Fruit fly (Drosophila melanogaster) whole organism, embryonic: ENCODE data around the gene RpL34b.

Experiments
- Antp ChIP-seq: fragments of 200-800 bp; sonication (Bioruptor generic); optimal IDR thresholded peaks from 3 replicates; lab custom pipeline; 2016; ENCODE audit warnings: missing biosample characterization, missing genetic modification characterization
- Atf-2 ChIP-seq: fragments of 200-800 bp; sonication (Bioruptor generic); optimal IDR thresholded peaks from 2 replicates; lab custom pipeline; 2016; ENCODE audit warnings: missing biosample characterization, missing genetic modification characterization
- B-H2 ChIP-seq: fragments of 200-800 bp; sonication (Bioruptor generic); optimal IDR thresholded peaks from 2 replicates; lab custom pipeline; 2018; ENCODE audit warnings: missing biosample characterization, mild to moderate bottlenecking, missing genetic modification characterization
- Bteb2 ChIP-seq: fragments of 200-800 bp; sonication (Bioruptor generic); optimal IDR thresholded peaks from 2 replicates; lab custom pipeline; 2016; ENCODE audit warnings: missing biosample characterization, missing genetic modification characterization
- CG13624 ChIP-seq: fragments of 200-800 bp; sonication (Bioruptor generic); optimal IDR thresholded peaks from 2 replicates; lab custom pipeline; 2016; ENCODE audit warnings: missing biosample characterization, missing genetic modification characterization
- CG14860 ChIP-seq: fragments of 200-800 bp; sonication (Bioruptor generic); IDR thresholded peaks from 3 replicates; pipeline ENCODE4 v1.3.6; 2022; ENCODE audit warnings: missing biosample characterization, missing genetic modification characterization; ENCODE audit not compliant: partially characterized antibody
- CG1832 ChIP-seq: fragments of 200-800 bp; sonication (Bioruptor generic); optimal IDR thresholded peaks from 2 replicates; lab custom pipeline; 2017; ENCODE audit warnings: missing biosample characterization, mild to moderate bottlenecking, missing genetic modification characterization, inconsistent platforms
- CG30020 ChIP-seq: fragments of 200-800 bp; optimal IDR thresholded peaks from 2 replicates; lab custom pipeline; 2019; ENCODE audit warnings: missing biosample characterization, mild to moderate bottlenecking, missing genetic modification characterization, moderate library complexity
- CG32772 ChIP-seq: fragments of 200-800 bp; sonication (Bioruptor generic); IDR thresholded peaks from 2 replicates; pipeline ENCODE4 v1.3.6; 2022; ENCODE audit warnings: missing biosample characterization, missing genetic modification characterization
- CG34376 ChIP-seq: fragments of 200-800 bp; sonication (Bioruptor generic); optimal IDR thresholded peaks from 2 replicates; lab custom pipeline; 2018; ENCODE audit warnings: missing biosample characterization, mild to moderate bottlenecking, missing genetic modification characterization
- CG3726 ChIP-seq: fragments of 200-800 bp; sonication (Bioruptor generic); IDR thresholded peaks from 3 replicates; pipeline ENCODE4, ENCODE4 v1.3.6; 2022; ENCODE audit warnings: missing biosample characterization, missing genetic modification characterization
- CG4282 ChIP-seq: fragments of 200-800 bp; sonication (Bioruptor generic); optimal IDR thresholded peaks from 2 replicates; lab custom pipeline; 2016; ENCODE audit warnings: missing biosample characterization, missing genetic modification characterization
- CG4707 ChIP-seq: fragments of 200-800 bp; sonication (Bioruptor generic); optimal IDR thresholded peaks from 2 replicates; lab custom pipeline; 2018; ENCODE audit warnings: missing biosample characterization, mild to moderate bottlenecking, missing genetic modification characterization, moderate library complexity
- CG6689 ChIP-seq: fragments of 200-800 bp; sonication (Bioruptor generic); IDR thresholded peaks from 2 replicates; pipeline ENCODE4 v1.3.6; 2022; ENCODE audit warnings: missing biosample characterization, missing genetic modification characterization
- CG6765 ChIP-seq: fragments of 200-800 bp; sonication (Bioruptor generic); optimal IDR thresholded peaks from 3 replicates; lab custom pipeline; 2017; ENCODE audit warnings: missing biosample characterization, mild to moderate bottlenecking, missing genetic modification characterization
- CG9215 ChIP-seq: fragments of 200-800 bp; sonication (Bioruptor generic); IDR thresholded peaks from 2 replicates; pipeline ENCODE4 v1.3.6; 2022; ENCODE audit warnings: missing biosample characterization, missing genetic modification characterization
- Dll ChIP-seq: fragments of 200-800 bp; sonication (Bioruptor generic); IDR thresholded peaks from 4 replicates; pipeline ENCODE4 v1.3.6; 2022; ENCODE audit warnings: missing biosample characterization, missing genetic modification characterization; ENCODE audit not compliant: partially characterized antibody
- Elba2 ChIP-seq: fragments of 200-800 bp; sonication (Bioruptor generic); optimal IDR thresholded peaks from 3 replicates; lab custom pipeline; 2016; ENCODE audit warnings: missing biosample characterization, missing genetic modification characterization
- Gug ChIP-seq: fragments of 200-800 bp; sonication (Bioruptor generic); IDR thresholded peaks from 4 replicates; pipeline ENCODE4 v1.3.6; 2022; ENCODE audit warnings: missing biosample characterization, missing genetic modification characterization
- H2.0 ChIP-seq: fragments of 200-800 bp; sonication (Bioruptor generic); IDR thresholded peaks from 2 replicates; pipeline ENCODE4 v1.3.6; 2022; ENCODE audit warnings: missing biosample characterization, missing genetic modification characterization
- HLH4C ChIP-seq: fragments of 200-800 bp; sonication (Bioruptor generic); IDR thresholded peaks from 3 replicates; pipeline ENCODE4 v1.3.6; 2022; ENCODE audit warnings: missing biosample characterization, missing genetic modification characterization; ENCODE audit not compliant: partially characterized antibody
- HLH54F ChIP-seq: fragments of 200-800 bp; sonication (Bioruptor generic); optimal IDR thresholded peaks from 3 replicates; lab custom pipeline; 2016; ENCODE audit warnings: missing biosample characterization, missing genetic modification characterization
- Hey ChIP-seq: fragments of 200-800 bp; sonication (Bioruptor generic); optimal IDR thresholded peaks from 3 replicates; lab custom pipeline; 2018; ENCODE audit warnings: missing biosample characterization, mild to moderate bottlenecking, missing genetic modification characterization
- Meics ChIP-seq: fragments of 200-800 bp; sonication (Bioruptor generic); optimal IDR thresholded peaks from 2 replicates; lab custom pipeline; 2017; ENCODE audit warnings: missing biosample characterization, mild to moderate bottlenecking, missing genetic modification characterization
- Six4 ChIP-seq: fragments of 200-800 bp; sonication (Bioruptor generic); optimal IDR thresholded peaks from 2 replicates; lab custom pipeline; 2016; ENCODE audit warnings: missing biosample characterization, missing genetic modification characterization
- Xbp1 ChIP-seq: fragments of 200-800 bp; sonication (Bioruptor generic); optimal IDR thresholded peaks from 3 replicates; lab custom pipeline; 2016; ENCODE audit warnings: missing biosample characterization, mild to moderate bottlenecking, missing genetic modification characterization
- ac ChIP-seq: fragments of 200-800 bp; sonication (Bioruptor generic); optimal IDR thresholded peaks from 3 replicates; lab custom pipeline; 2017; ENCODE audit warnings: missing biosample characterization, mild to moderate bottlenecking, missing genetic modification characterization
- az2 ChIP-seq: fragments of 200-800 bp; sonication (Bioruptor generic); optimal IDR thresholded peaks from 3 replicates; lab custom pipeline; 2016; ENCODE audit warnings: missing biosample characterization, missing genetic modification characterization
- cas ChIP-seq: fragments of 200-800 bp; sonication (Bioruptor generic); IDR thresholded peaks from 2 replicates; pipeline ENCODE4 v1.3.6; 2022; ENCODE audit warnings: missing biosample characterization, missing genetic modification characterization
- da ChIP-seq: fragments of 200-800 bp; sonication (Bioruptor generic); optimal IDR thresholded peaks from 2 replicates; lab custom pipeline; 2016; ENCODE audit warnings: missing biosample characterization, missing genetic modification characterization
- dmrt99B ChIP-seq: fragments of 200-800 bp; sonication (Bioruptor generic); optimal IDR thresholded peaks from 2 replicates; lab custom pipeline; 2018; ENCODE audit warnings: missing biosample characterization, mild to moderate bottlenecking, missing genetic modification characterization, moderate library complexity
- fd96Cb ChIP-seq: fragments of 200-800 bp; sonication (Bioruptor generic); optimal IDR thresholded peaks from 2 replicates; lab custom pipeline; 2018; ENCODE audit warnings: missing biosample characterization, mild to moderate bottlenecking, missing genetic modification characterization, moderate library complexity
- h ChIP-seq: fragments of >200 bp; optimal IDR thresholded peaks from 2 replicates; lab custom pipeline; 2017
- insv ChIP-seq, 2 experiments: fragments of 200-800 bp; sonication (Bioruptor generic); optimal IDR thresholded peaks; 3 replicates each; lab custom pipeline; 2016 to 2018; ENCODE audit warnings: missing biosample characterization in 2 of 2, missing genetic modification characterization in 2 of 2
- inv ChIP-seq: fragments of 200-800 bp; sonication (Bioruptor generic); IDR thresholded peaks from 2 replicates; pipeline ENCODE4 v1.3.6; 2022; ENCODE audit warnings: missing biosample characterization, missing genetic modification characterization; ENCODE audit not compliant: partially characterized antibody
- luna ChIP-seq: fragments of 200-800 bp; sonication (Bioruptor generic); optimal IDR thresholded peaks from 2 replicates; lab custom pipeline; 2016; ENCODE audit warnings: missing biosample characterization, missing genetic modification characterization
- org-1 ChIP-seq: fragments of 200-800 bp; sonication (Bioruptor generic); optimal IDR thresholded peaks from 2 replicates; lab custom pipeline; 2017; ENCODE audit warnings: missing biosample characterization, missing genetic modification characterization
- p53 ChIP-seq: fragments of 200-800 bp; sonication (Bioruptor generic); optimal IDR thresholded peaks from 2 replicates; lab custom pipeline; 2016; ENCODE audit warnings: missing biosample characterization, missing genetic modification characterization
- pan ChIP-seq, 4 experiments: fragments of >200 bp in 3 of 4; fragments of 200-800 bp in 1 of 4; sonication (Bioruptor generic) in 1 of 4; optimal IDR thresholded peaks in 3 of 4; IDR thresholded peaks in 1 of 4; 2 replicates each; pipeline versions ENCODE4 v1.3.6 to Lab custom; 2017 to 2022; ENCODE audit warnings: missing biosample characterization in 2 of 4, missing genetic modification characterization in 2 of 4, mixed read lengths in 1 of 4
- phol ChIP-seq: fragments of 200-800 bp; sonication (Bioruptor generic); optimal IDR thresholded peaks from 3 replicates; lab custom pipeline; 2018; ENCODE audit warnings: missing biosample characterization, mild to moderate bottlenecking, missing genetic modification characterization, moderate library complexity
- prd ChIP-seq, 3 experiments: fragments of >200 bp in 2 of 3; fragments of 200-800 bp in 1 of 3; sonication (Bioruptor generic) in 1 of 3; optimal IDR thresholded peaks in 2 of 3; IDR thresholded peaks in 1 of 3; 2 replicates in 2 of 3; 3 replicates in 1 of 3; pipeline versions ENCODE4 v1.3.6 to Lab custom; 2017 to 2022; ENCODE audit warnings: missing biosample characterization in 1 of 3, missing genetic modification characterization in 1 of 3
- psq ChIP-seq: fragments of 200-800 bp; sonication (Bioruptor generic); optimal IDR thresholded peaks from 2 replicates; lab custom pipeline; 2017; ENCODE audit warnings: missing biosample characterization, missing genetic modification characterization
- ro ChIP-seq: fragments of 200-800 bp; sonication (Bioruptor generic); IDR thresholded peaks from 2 replicates; pipeline ENCODE4 v1.3.6; 2022; ENCODE audit warnings: missing biosample characterization, missing genetic modification characterization
- salm ChIP-seq: fragments of 200-800 bp; sonication (Bioruptor generic); optimal IDR thresholded peaks from 2 replicates; lab custom pipeline; 2018; ENCODE audit warnings: missing biosample characterization, mild to moderate bottlenecking, missing genetic modification characterization
- sqz ChIP-seq: fragments of 200-800 bp; sonication (Bioruptor generic); optimal IDR thresholded peaks from 3 replicates; lab custom pipeline; 2018; ENCODE audit warnings: missing biosample characterization, mild to moderate bottlenecking, missing genetic modification characterization
- stc ChIP-seq: fragments of 200-800 bp; sonication (Bioruptor generic); IDR thresholded peaks from 2 replicates; pipeline ENCODE4 v1.3.6; 2022; ENCODE audit warnings: missing biosample characterization, missing genetic modification characterization
- tna ChIP-seq: fragments of 200-800 bp; sonication (Bioruptor generic); IDR thresholded peaks from 2 replicates; pipeline ENCODE4 v1.3.6; 2022; ENCODE audit warnings: missing biosample characterization, missing genetic modification characterization; ENCODE audit not compliant: partially characterized antibody
- trh ChIP-seq: fragments of 200-800 bp; sonication (Bioruptor generic); optimal IDR thresholded peaks from 2 replicates; lab custom pipeline; 2016; ENCODE audit warnings: missing biosample characterization, missing genetic modification characterization
- vvl ChIP-seq: fragments of 200-800 bp; sonication (Bioruptor generic); IDR thresholded peaks from 2 replicates; pipeline ENCODE4 v1.3.6; 2022; ENCODE audit warnings: missing biosample characterization, missing genetic modification characterization
- zfh1 ChIP-seq: fragments of 200-800 bp; sonication (Bioruptor generic); IDR thresholded peaks from 3 replicates; pipeline ENCODE4 v1.3.6; 2022; ENCODE audit warnings: missing biosample characterization, missing genetic modification characterization

RpL34b gene

dm6 chr3R:9428988-9429387, 28.0 kb upstream of the RpL34b start (continued):
- TF ChIP-seq p53 (GFP tag; lab: Kevin White, UChicago) (no peak), dmrt99B (tag; lab: Kevin White, UChicago) (peak; percentile 71), pan (optimal IDR thresholded peaks at IDR 0.05; lab: Kevin White, UChicago) (no peak), pan (GFP tag; optimal IDR thresholded peaks at IDR 0.05 in 1 of 2, IDR thresholded peaks at IDR 0.05 in 1 of 2) (peak in 1 of 2 experiments; percentile 53), org-1 (GFP tag; lab: Kevin White, UChicago) (no peak), CG34376 (GFP tag; lab: Kevin White, UChicago) (peak; percentile 92), az2 (peak; percentile 43), Hey (tag; lab: Kevin White, UChicago) (peak; percentile 49), luna (GFP tag; lab: Kevin White, UChicago) (no peak), CG1832 (GFP tag; lab: Kevin White, UChicago) (no peak), CG32772 (0 out of 2 replicates have a peak, but pooled peaks have one; percentile 34), B-H2 (GFP tag; lab: Kevin White, UChicago) (peak; percentile 63), Gug (GFP tag; lab: Robert Waterston, UW) (no peak; the same call in 3 of the 4 replicates), psq (GFP tag; lab: Kevin White, UChicago) (no peak), CG4707 (peak; percentile 55), Atf-2 (GFP tag; lab: Kevin White, UChicago) (peak; percentile 38), insv (GFP tag; optimal IDR thresholded peaks at IDR 0.05; lab: Kevin White, UChicago) (no peak), tna (no peak), CG6765 (no peak), Meics (GFP tag; lab: Kevin White, UChicago) (peak; percentile 85), h (lab: Kevin White, UChicago) (no peak), phol (tag; lab: Kevin White, UChicago) (peak; percentile 31), fd96Cb (peak; percentile 41), CG30020 (no peak), stc (GFP tag; lab: Robert Waterston, UW) (no peak), Six4 (GFP tag; lab: Kevin White, UChicago) (peak; percentile 34), Elba2 (GFP tag; lab: Kevin White, UChicago) (no peak), cas (GFP tag; lab: Robert Waterston, UW) (peak; percentile 47; the same call in 1 of the 2 replicates), CG3726 (no peak), trh (GFP tag; lab: Kevin White, UChicago) (no peak), CG4282 (GFP tag; lab: Kevin White, UChicago) (no peak), HLH4C (GFP tag; lab: Robert Waterston, UW) (no peak), Bteb2 (GFP tag; lab: Kevin White, UChicago) (peak; percentile 58), ac (no peak), sqz (GFP tag; lab: Kevin White, UChicago) (peak; percentile 14), CG13624 (GFP tag; lab: Kevin White, UChicago) (peak; percentile 77), prd (optimal IDR thresholded peaks at IDR 0.05; lab: Kevin White, UChicago) (no peak), prd (GFP tag; IDR thresholded peaks at IDR 0.05; lab: Robert Waterston, UW) (peak; percentile 54; the same call in 2 of the 3 replicates), CG14860 (no peak), inv (GFP tag; lab: Robert Waterston, UW) (no peak), vvl (peak; percentile 62), ro (GFP tag; lab: Robert Waterston, UW) (no peak), Xbp1 (GFP tag; lab: Kevin White, UChicago) (peak; percentile 61), da (GFP tag; lab: Kevin White, UChicago) (no peak), CG9215 (GFP tag; lab: Robert Waterston, UW) (no peak; the same call in 1 of the 2 replicates), H2.0 (GFP tag; lab: Robert Waterston, UW) (peak; percentile 61; the same call in 1 of the 2 replicates), CG6689 (GFP tag; lab: Robert Waterston, UW) (no peak), zfh1 (peak; percentile 45; the same call in 1 of the 3 replicates), Antp (GFP tag; lab: Kevin White, UChicago) (peak; percentile 49), Dll (GFP tag; lab: Robert Waterston, UW) (no peak), HLH54F (GFP tag; lab: Kevin White, UChicago) (peak; percentile 64), salm (peak; percentile 63)
